Worm (Caenorhabditis elegans) whole organism, early embryonic: Measurements from ENCODE around the gene R02E4.1.

Experiments
- F13C5.2 ChIP-seq: sonication (generic microtip); optimal IDR thresholded peaks from 2 replicates; lab custom pipeline; 2017; ENCODE audit warnings: mild to moderate bottlenecking, missing genetic modification characterization, inconsistent platforms, missing compliant biosample characterization
- aly-1 ChIP-seq: sonication (generic microtip); optimal IDR thresholded peaks from 2 replicates; lab custom pipeline; 2016; ENCODE audit warnings: missing genetic modification characterization, missing compliant biosample characterization
- ama-1 ChIP-seq: fragments of 150-350 bp; optimal IDR thresholded peaks from 2 replicates; lab custom pipeline; 2014
- ets-7 ChIP-seq: sonication (generic microtip); optimal IDR thresholded peaks from 2 replicates; lab custom pipeline; 2016; ENCODE audit warnings: missing genotype, missing genetic modification characterization, missing compliant biosample characterization
- flt-1 ChIP-seq: fragments of 200-800 bp; sonication (Bioruptor generic); IDR thresholded peaks from 2 replicates; pipeline ENCODE4 v1.3.6; 2022; ENCODE audit warnings: missing genetic modification characterization, missing compliant biosample characterization
- hmbx-1 ChIP-seq: sonication (generic microtip); optimal IDR thresholded peaks from 2 replicates; lab custom pipeline; 2016; ENCODE audit warnings: mild to moderate bottlenecking, missing genetic modification characterization, missing compliant biosample characterization
- hnd-1 ChIP-seq: sonication (generic microtip); optimal IDR thresholded peaks from 2 replicates; lab custom pipeline; 2016; ENCODE audit warnings: missing genetic modification characterization, missing compliant biosample characterization
- pes-1 ChIP-seq: fragments of 200-800 bp; sonication (Bioruptor generic); IDR thresholded peaks from 2 replicates; pipeline ENCODE4 v1.3.6; 2022; ENCODE audit warnings: missing genetic modification reagents, missing genetic modification characterization, missing compliant biosample characterization

ce11 chrX:4115026-4115425 lies 10.7 kb upstream of the R02E4.1 start, which contains the start of gene F09F9.1:
- TF ChIP-seq hmbx-1 (tag; lab: Kevin White, UChicago) (no peak), hnd-1 (tag; lab: Kevin White, UChicago) (no peak), ama-1 (lab: Kevin White, UChicago) (no peak), ets-7 (no peak), flt-1 (GFP tag; lab: Robert Waterston, UW) (no peak), aly-1 (no peak), F13C5.2 (tag; lab: Kevin White, UChicago) (no peak), pes-1 (GFP tag; lab: Robert Waterston, UW) (no peak)
